Worm (Caenorhabditis elegans): ENCODE results near the gene srh-159.

DNA sequence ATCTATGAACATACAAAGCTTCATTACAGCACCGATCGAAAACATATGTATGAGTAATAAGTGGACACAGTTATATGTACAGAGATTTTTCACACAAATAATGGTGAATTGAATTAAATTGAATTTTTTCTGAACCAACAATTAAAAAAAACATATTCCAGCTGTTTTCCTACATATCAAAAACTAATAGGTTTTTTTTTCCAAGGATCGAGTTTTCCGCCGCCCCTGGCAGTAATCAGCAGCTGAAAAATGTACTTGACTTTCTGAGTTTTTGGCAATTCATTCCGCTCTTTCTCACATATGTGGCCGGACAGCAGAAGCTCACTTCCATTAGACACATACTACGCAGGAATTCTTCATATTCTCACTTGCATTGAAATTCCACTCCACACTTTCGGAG lies 3.7 kb upstream of the srh-159 start, which contains the start of gene srh-174:
- no peak for TF ChIP-seq lin-39 (tag; optimal IDR thresholded peaks at IDR 0.05)
- no peak for TF ChIP-seq lin-13 (GFP tag; optimal IDR thresholded peaks at IDR 0.05)
- TF ChIP-seq unc-62 (GFP tag; optimal IDR thresholded peaks at IDR 0.05), result no peak
- TF ChIP-seq elt-1 (tag; optimal IDR thresholded peaks at IDR 0.05), result no peak
- no peak for TF ChIP-seq alr-1 (tag; optimal IDR thresholded peaks at IDR 0.05)
- TF ChIP-seq gmeb-1 (tag; optimal IDR thresholded peaks at IDR 0.05), result no peak
- no peak for TF ChIP-seq ztf-4 (tag; optimal IDR thresholded peaks at IDR 0.05)
- TF ChIP-seq nhr-77 (tag; optimal IDR thresholded peaks at IDR 0.05), result no peak
- no peak for TF ChIP-seq nhr-11 (tag; optimal IDR thresholded peaks at IDR 0.05)
- no peak for TF ChIP-seq mab-5 (tag; optimal IDR thresholded peaks at IDR 0.05)
- TF ChIP-seq F13H6.1 (tag; optimal IDR thresholded peaks at IDR 0.05), result no peak
- TF ChIP-seq elt-3 (tag; optimal IDR thresholded peaks at IDR 0.05), result no peak
- no peak for TF ChIP-seq unc-39 (tag; optimal IDR thresholded peaks at IDR 0.05)
- TF ChIP-seq nhr-12 (tag; optimal IDR thresholded peaks at IDR 0.05), result no peak

All from whole organism, L2 larva.